Worm (Caenorhabditis elegans) whole organism, young adult: ENCODE data around the gene T16G12.3.

Experiments used
- F55B11.4 ChIP-seq: sonication (generic microtip); optimal IDR thresholded peaks from 2 replicates; lab custom pipeline; 2016; ENCODE audit warnings: missing compliant biosample characterization, missing genetic modification characterization, borderline replicate concordance; ENCODE audit not compliant: insufficient read depth
- ama-1 ChIP-seq, 3 experiments: fragments of 150-350 bp in 1 of 3; sonication (generic microtip) in 2 of 3; optimal IDR thresholded peaks; 2 replicates each; lab custom pipeline; 2014 to 2018; ENCODE audit warnings: missing biosample characterization in 2 of 3, missing genetic modification characterization in 2 of 3, missing genetic modification reagents in 2 of 3
- attf-5 ChIP-seq: fragments of 200-800 bp; sonication (Bioruptor generic); optimal IDR thresholded peaks from 2 replicates; lab custom pipeline; 2018; ENCODE audit warnings: mild to moderate bottlenecking, missing genetic modification characterization, missing compliant biosample characterization
- ccch-3 ChIP-seq: fragments of 200-800 bp; sonication (Bioruptor generic); optimal IDR thresholded peaks from 2 replicates; lab custom pipeline; 2018; ENCODE audit warnings: mild to moderate bottlenecking, missing genetic modification characterization, missing compliant biosample characterization

DNA sequence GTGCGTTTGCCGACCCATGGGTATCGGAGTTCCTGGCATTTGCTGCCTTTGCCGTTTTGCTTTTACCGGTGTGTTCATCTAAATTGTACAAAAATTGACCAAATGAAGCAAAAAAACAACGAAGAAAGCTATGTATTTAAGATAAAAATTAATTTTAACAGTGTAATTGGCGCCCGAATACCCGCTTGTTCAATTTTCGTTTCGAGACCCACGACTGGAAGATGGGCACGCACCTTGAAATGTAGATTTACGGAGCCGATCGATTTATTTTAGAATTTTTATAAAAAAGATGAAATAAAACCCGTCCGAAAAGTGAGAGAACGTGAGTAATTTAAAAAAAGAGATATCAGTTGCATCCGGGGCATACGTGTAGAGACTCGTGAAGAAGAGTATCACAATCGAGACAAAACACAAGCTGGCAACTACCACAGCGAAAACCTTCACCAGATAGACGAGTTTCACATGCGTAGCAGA lies 38.1 kb downstream of the T16G12.3 start, which contains the start of gene hal-2:
- TF ChIP-seq ccch-3 (GFP tag; lab: Kevin White, UChicago) (no peak), ama-1 (optimal IDR thresholded peaks at IDR 0.05; lab: Kevin White, UChicago) (no peak), ama-1 (GFP tag; optimal IDR thresholded peaks at IDR 0.05; lab: Kevin White, UChicago) (no peak), F55B11.4 (tag; lab: Kevin White, UChicago) (no peak), attf-5 (GFP tag; lab: Kevin White, UChicago) (no peak)
